Fruit fly (Drosophila melanogaster): ENCODE results near the gene CG16781.

CG16781 gene

dm6 chrX:3482119-3483014 is 18.5 kb upstream of the CG16781 start, which contains the start of the genes CG10804 and CG10802:
TSS of gene CG10804 (minus strand) at chrX:3482322.
TSS of gene CG10802 (plus strand) at chrX:3482965.
- TF ChIP-seq pad (GFP tag; optimal IDR thresholded peaks at IDR 0.05), result peak; percentile 37
- peak; percentile 76 for TF ChIP-seq toe (GFP tag; optimal IDR thresholded peaks at IDR 0.05)
- peak; percentile 73 for TF ChIP-seq CG14711 (tag; optimal IDR thresholded peaks at IDR 0.05)
- TF ChIP-seq tj (GFP tag; optimal IDR thresholded peaks at IDR 0.05), result peak; percentile 89
- no peak for TF ChIP-seq kay (GFP tag; ENCODE audit: borderline replicate concordance)
- TF ChIP-seq Hr96 (GFP tag; optimal IDR thresholded peaks at IDR 0.05), result no peak
- peak; percentile 73 for TF ChIP-seq CG7101 (tag; optimal IDR thresholded peaks at IDR 0.05)
- TF ChIP-seq bab1 (GFP tag; optimal IDR thresholded peaks at IDR 0.05), result peak; percentile 91
- peak; percentile 32 for TF ChIP-seq CG33017 (tag; optimal IDR thresholded peaks at IDR 0.05)
- TF ChIP-seq CG11617 (GFP tag; optimal IDR thresholded peaks at IDR 0.05), result peak; percentile 57
- TF ChIP-seq CG1620 (GFP tag; optimal IDR thresholded peaks at IDR 0.05), result peak; percentile 91
- no peak for TF ChIP-seq CG7045 (GFP tag; optimal IDR thresholded peaks at IDR 0.05)
- TF ChIP-seq Crg-1 (GFP tag; optimal IDR thresholded peaks at IDR 0.05), result peak; percentile 75
- peak; percentile 85 for TF ChIP-seq ovo (GFP tag; optimal IDR thresholded peaks at IDR 0.05)
- TF ChIP-seq CG5204 (GFP tag; optimal IDR thresholded peaks at IDR 0.05), result peak; percentile 80
- TF ChIP-seq Mnt (GFP tag; optimal IDR thresholded peaks at IDR 0.05), result peak; percentile 69
- peak; percentile 19 for TF ChIP-seq Clk (GFP tag; optimal IDR thresholded peaks at IDR 0.05)
- peak; percentile 39 for TF ChIP-seq CG12768 (GFP tag; optimal IDR thresholded peaks at IDR 0.05)
- TF ChIP-seq cnc (optimal IDR thresholded peaks at IDR 0.05), result no peak
- TF ChIP-seq cic (GFP tag; optimal IDR thresholded peaks at IDR 0.05), result no peak

DNA sequence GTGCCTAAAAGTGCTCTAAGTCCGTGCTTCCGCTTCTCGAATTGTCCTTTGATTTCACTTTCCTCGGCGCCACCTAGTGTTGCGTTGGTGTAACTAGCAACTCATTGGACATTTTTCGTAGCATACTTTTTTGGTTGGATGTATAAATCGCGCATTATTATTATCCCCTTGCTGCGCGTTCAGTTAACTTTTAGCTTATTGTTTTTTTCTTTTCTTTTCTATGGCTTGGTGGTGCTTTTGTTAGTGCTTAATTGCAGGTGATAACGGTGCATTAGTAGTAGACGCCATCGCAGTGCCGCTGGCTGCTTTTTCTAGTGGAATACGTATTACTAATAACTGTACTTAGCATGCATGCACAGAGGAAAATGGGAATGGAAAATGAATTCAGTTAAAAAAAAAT is 17.2 kb upstream of the CG16781 start:
- TF ChIP-seq ovo (GFP tag; optimal IDR thresholded peaks at IDR 0.05) (peak; percentile 72), Hr96 (GFP tag; optimal IDR thresholded peaks at IDR 0.05) (peak; percentile 40), Crg-1 (GFP tag; optimal IDR thresholded peaks at IDR 0.05) (peak; percentile 9), CG33017 (tag; optimal IDR thresholded peaks at IDR 0.05) (peak; percentile 56), cic (GFP tag; optimal IDR thresholded peaks at IDR 0.05) (peak; percentile 67), toe (GFP tag; optimal IDR thresholded peaks at IDR 0.05) (peak; percentile 19), cnc (optimal IDR thresholded peaks at IDR 0.05) (no peak), CG14711 (tag; optimal IDR thresholded peaks at IDR 0.05) (peak; percentile 31), bab1 (GFP tag; optimal IDR thresholded peaks at IDR 0.05) (peak; percentile 37), Mnt (GFP tag; optimal IDR thresholded peaks at IDR 0.05) (peak; percentile 16), Clk (GFP tag; optimal IDR thresholded peaks at IDR 0.05) (no peak), tj (GFP tag; optimal IDR thresholded peaks at IDR 0.05) (peak; percentile 40), CG11617 (GFP tag; optimal IDR thresholded peaks at IDR 0.05) (peak; percentile 22), CG7045 (GFP tag; optimal IDR thresholded peaks at IDR 0.05) (no peak), CG7101 (tag; optimal IDR thresholded peaks at IDR 0.05) (peak; percentile 37), CG5204 (GFP tag; optimal IDR thresholded peaks at IDR 0.05) (no peak), CG12768 (GFP tag; optimal IDR thresholded peaks at IDR 0.05) (peak; percentile 8), CG1620 (GFP tag; optimal IDR thresholded peaks at IDR 0.05) (no peak), pad (GFP tag; optimal IDR thresholded peaks at IDR 0.05) (peak; percentile 76), kay (GFP tag; ENCODE audit: borderline replicate concordance) (no peak)

DNA sequence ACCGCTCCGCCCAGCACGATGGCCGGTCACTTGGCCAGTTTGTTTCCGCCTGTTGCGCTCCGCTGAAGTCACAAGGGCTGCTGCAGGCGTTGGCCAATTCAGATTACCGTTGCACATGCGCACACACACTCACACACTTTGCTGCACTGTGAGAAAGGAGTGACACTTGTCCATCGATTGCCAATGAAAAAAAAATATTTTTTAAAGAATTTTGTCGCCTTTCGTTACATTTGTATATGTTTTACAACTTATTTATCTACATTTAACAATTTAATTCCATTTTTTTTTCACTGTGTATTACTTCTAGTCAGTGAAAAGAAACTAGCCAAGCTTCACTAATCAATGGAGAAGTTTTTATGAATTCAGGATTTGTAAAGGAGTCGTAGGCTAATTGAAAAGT is 12.2 kb upstream of the CG16781 start:
- TF ChIP-seq kay (GFP tag; ENCODE audit: borderline replicate concordance), result no peak

DNA sequence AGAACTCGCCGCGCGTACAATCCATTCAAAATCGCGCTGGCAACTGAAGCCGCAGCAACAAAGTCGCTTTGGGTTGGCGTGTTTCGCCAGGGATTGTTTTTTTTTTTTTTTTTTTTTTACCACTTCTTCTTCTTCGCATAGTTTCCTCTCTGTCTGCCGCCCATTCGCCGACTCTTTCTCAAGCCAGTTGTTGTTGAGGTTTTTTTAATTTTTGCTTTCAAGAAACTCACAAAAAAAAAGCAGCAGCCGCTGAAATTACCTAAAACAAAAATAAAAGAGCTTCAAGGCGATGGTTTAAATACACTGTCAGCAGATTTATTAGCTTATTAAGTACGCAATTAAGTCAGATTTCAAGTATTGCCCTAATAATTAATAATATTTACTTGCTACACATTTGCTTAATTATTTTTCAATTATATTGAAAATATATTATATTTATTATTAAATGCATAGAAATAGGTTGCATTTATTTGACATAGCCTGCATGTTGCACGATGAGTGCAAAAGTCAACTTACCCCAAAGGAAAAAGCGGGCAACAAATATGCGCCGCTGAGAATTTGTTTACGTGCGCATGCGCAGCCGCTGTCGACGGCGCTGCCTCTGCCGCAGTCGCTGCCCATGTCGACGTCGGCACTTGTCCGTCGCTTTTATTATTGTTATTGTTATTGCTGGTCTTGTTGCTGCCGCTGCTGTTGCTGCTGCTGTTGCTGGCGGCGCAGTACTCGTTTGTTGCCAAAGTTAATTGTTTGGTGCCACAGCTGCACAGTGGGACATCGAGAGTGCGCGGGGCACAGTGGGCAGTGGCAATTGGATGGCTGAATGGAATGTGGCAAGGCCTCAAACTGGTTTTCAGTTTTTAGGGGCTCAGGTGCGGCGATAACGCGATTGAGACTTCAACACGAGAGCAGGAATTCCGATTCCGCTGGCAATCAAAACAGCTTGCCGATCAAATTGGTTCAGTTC is 10.9 kb upstream of the CG16781 start, which contains the start of gene CG12206:
TSS of gene CG12206 (minus strand) at position 49 of the 964 bp plus-strand sequence.
- TF ChIP-seq CG7101 (tag; optimal IDR thresholded peaks at IDR 0.05) (no peak), ovo (GFP tag; optimal IDR thresholded peaks at IDR 0.05) (no peak), tj (GFP tag; optimal IDR thresholded peaks at IDR 0.05) (peak; percentile 90), Hr96 (GFP tag; optimal IDR thresholded peaks at IDR 0.05) (no peak), CG12768 (GFP tag; optimal IDR thresholded peaks at IDR 0.05) (no peak), CG11617 (GFP tag; optimal IDR thresholded peaks at IDR 0.05) (peak; percentile 13), CG1620 (GFP tag; optimal IDR thresholded peaks at IDR 0.05) (no peak), CG7045 (GFP tag; optimal IDR thresholded peaks at IDR 0.05) (no peak), Mnt (GFP tag; optimal IDR thresholded peaks at IDR 0.05) (no peak), cnc (optimal IDR thresholded peaks at IDR 0.05) (no peak)

DNA sequence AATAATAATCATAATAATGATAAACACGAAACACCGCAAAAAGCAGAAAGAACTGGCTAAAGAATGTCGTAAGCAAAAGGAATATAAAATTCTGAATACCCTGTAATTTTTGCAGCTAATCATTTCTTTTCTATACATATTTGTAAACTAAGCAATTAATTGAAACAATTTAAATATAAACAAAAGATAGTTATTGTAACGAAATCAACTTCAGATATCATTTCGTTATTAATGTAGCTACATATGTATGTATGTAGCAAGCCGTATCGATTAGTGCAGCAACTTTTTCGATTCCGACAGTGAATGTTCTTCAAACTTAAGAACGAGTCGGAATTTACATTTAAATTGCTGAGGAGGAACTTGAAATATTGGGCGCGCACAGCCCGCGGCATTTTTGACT is 9.8 kb upstream of the CG16781 start:
- TF ChIP-seq tj (GFP tag; optimal IDR thresholded peaks at IDR 0.05), result peak; percentile 20
- no peak for TF ChIP-seq cnc (optimal IDR thresholded peaks at IDR 0.05)
- TF ChIP-seq CG7101 (tag; optimal IDR thresholded peaks at IDR 0.05), result no peak
- TF ChIP-seq bab1 (GFP tag; optimal IDR thresholded peaks at IDR 0.05), result peak; percentile 4
